Fruit fly (Drosophila melanogaster) whole organism, wandering third instar larva: ENCODE measurements around the gene CG42359.
A peak's percentile ranks its signal among the peaks of the same experiment; 100 is the strongest.

Source experiments
- CG32264 ChIP-seq: fragments of 200-800 bp; sonication (Bioruptor generic); optimal IDR thresholded peaks from 2 replicates; lab custom pipeline; 2016; ENCODE audit warnings: missing biosample characterization, missing genetic modification characterization
- CG9705 ChIP-seq: fragments of 200-800 bp; sonication (Bioruptor generic); optimal IDR thresholded peaks from 2 replicates; lab custom pipeline; 2018; ENCODE audit warnings: missing biosample characterization, mild to moderate bottlenecking, missing genetic modification characterization
- GATAd ChIP-seq: sonication (Bioruptor generic); optimal IDR thresholded peaks from 2 replicates; lab custom pipeline; 2016; ENCODE audit warnings: missing biosample characterization, missing genetic modification characterization
- HLH106 ChIP-seq: fragments of 200-800 bp; optimal IDR thresholded peaks from 3 replicates; lab custom pipeline; 2019; ENCODE audit warnings: missing biosample characterization, mild to moderate bottlenecking, missing genetic modification characterization, moderate library complexity
- Hnf4 ChIP-seq: fragments of 200-800 bp; sonication (Bioruptor generic); optimal IDR thresholded peaks from 2 replicates; lab custom pipeline; 2016; ENCODE audit warnings: missing biosample characterization, mild to moderate bottlenecking, missing genetic modification characterization
- Hr78 ChIP-seq: fragments of >200 bp; optimal IDR thresholded peaks from 2 replicates; lab custom pipeline; 2017; ENCODE audit warnings: missing biosample characterization, missing genetic modification characterization
- Jra ChIP-seq: sonication (Bioruptor generic); optimal IDR thresholded peaks from 2 replicates; lab custom pipeline; 2016; ENCODE audit warnings: missing biosample characterization, missing genetic modification characterization
- Mio ChIP-seq: sonication (Bioruptor generic); optimal IDR thresholded peaks from 2 replicates; lab custom pipeline; 2016; ENCODE audit warnings: missing biosample characterization, missing genetic modification characterization
- Myc ChIP-seq: fragments of >200 bp; optimal IDR thresholded peaks from 2 replicates; lab custom pipeline; 2017
- N ChIP-seq: fragments of >200 bp; optimal IDR thresholded peaks from 2 replicates; lab custom pipeline; 2018; ENCODE audit warnings: missing biosample characterization, missing external identifiers, missing genetic modification characterization
- OdsH ChIP-seq: fragments of 200-800 bp; sonication (Bioruptor generic); optimal IDR thresholded peaks from 2 replicates; lab custom pipeline; 2016; ENCODE audit warnings: missing biosample characterization, mild to moderate bottlenecking, missing genetic modification characterization
- Rel ChIP-seq, 2 experiments: fragments of 200-800 bp; sonication (Bioruptor generic) in 1 of 2; optimal IDR thresholded peaks; 2 replicates in 1 of 2; 3 replicates in 1 of 2; lab custom pipeline; 2016 to 2019; ENCODE audit warnings: mild to moderate bottlenecking in 2 of 2, missing biosample characterization in 2 of 2, missing genetic modification characterization in 2 of 2, moderate library complexity in 1 of 2
- Sp1 ChIP-seq: fragments of 200-800 bp; sonication (Bioruptor generic); optimal IDR thresholded peaks from 3 replicates; lab custom pipeline; 2019; ENCODE audit warnings: missing biosample characterization, mild to moderate bottlenecking, missing genetic modification characterization, moderate library complexity
- br ChIP-seq: fragments of 200-800 bp; sonication (Bioruptor generic); optimal IDR thresholded peaks from 2 replicates; lab custom pipeline; 2016; ENCODE audit warnings: missing biosample characterization, missing genetic modification characterization
- brk ChIP-seq: fragments of 200-800 bp; sonication (Bioruptor generic); optimal IDR thresholded peaks from 2 replicates; lab custom pipeline; 2016; ENCODE audit warnings: missing biosample characterization, mild to moderate bottlenecking, missing genetic modification characterization
- dl ChIP-seq, 2 experiments: fragments of 175-275, 200-275 bp in 1 of 2; fragments of 200-275 bp in 1 of 2; sonication (Bioruptor generic); optimal IDR thresholded peaks; lab custom pipeline; 2018; ENCODE audit warnings: mild to moderate bottlenecking in 2 of 2, missing biosample characterization in 2 of 2, missing genetic modification characterization in 2 of 2, moderate library complexity in 2 of 2; ENCODE audit not compliant: partially characterized antibody in 2 of 2, insufficient read depth in 1 of 2
- dmrt93B ChIP-seq: fragments of 200-800 bp; sonication (Bioruptor generic); optimal IDR thresholded peaks from 2 replicates; lab custom pipeline; 2018; ENCODE audit warnings: missing biosample characterization, mild to moderate bottlenecking, missing genetic modification characterization
- ey ChIP-seq: fragments of 200-800 bp; sonication (Bioruptor generic); optimal IDR thresholded peaks from 2 replicates; lab custom pipeline; 2016; ENCODE audit warnings: missing biosample characterization, missing genetic modification characterization
- foxo ChIP-seq, 2 experiments: fragments of 200-800 bp; sonication (Bioruptor generic); optimal IDR thresholded peaks; 2 replicates in 1 of 2; 3 replicates in 1 of 2; lab custom pipeline; 2016 to 2017; ENCODE audit warnings: missing biosample characterization in 2 of 2, missing genetic modification characterization in 2 of 2
- fru ChIP-seq: fragments of 200-800 bp; sonication (Bioruptor generic); optimal IDR thresholded peaks from 3 replicates; lab custom pipeline; 2016; ENCODE audit warnings: missing biosample characterization, mild to moderate bottlenecking, missing genetic modification characterization
- h ChIP-seq: fragments of 200-800 bp; sonication (Bioruptor generic); optimal IDR thresholded peaks from 3 replicates; lab custom pipeline; 2016; ENCODE audit warnings: missing biosample characterization, mild to moderate bottlenecking, missing genetic modification characterization
- jim ChIP-seq: fragments of 175-275, 200-325 bp; sonication (Bioruptor generic); optimal IDR thresholded peaks from 2 replicates; lab custom pipeline; 2016; ENCODE audit warnings: missing biosample characterization, mild to moderate bottlenecking, missing genetic modification characterization
- lola ChIP-seq: fragments of >200 bp; optimal IDR thresholded peaks from 2 replicates; lab custom pipeline; 2017; ENCODE audit warnings: missing biosample characterization, missing genetic modification characterization
- pan ChIP-seq: fragments of >200 bp; optimal IDR thresholded peaks from 2 replicates; lab custom pipeline; 2017
- rgr ChIP-seq: fragments of 200-800 bp; sonication (Bioruptor generic); optimal IDR thresholded peaks from 3 replicates; lab custom pipeline; 2016; ENCODE audit warnings: missing biosample characterization, mild to moderate bottlenecking, missing genetic modification characterization
- sv ChIP-seq: fragments of 200-800 bp; sonication (Bioruptor generic); optimal IDR thresholded peaks from 3 replicates; lab custom pipeline; 2016; ENCODE audit warnings: missing biosample characterization, missing genetic modification characterization
- tai ChIP-seq: sonication (Bioruptor generic); optimal IDR thresholded peaks from 2 replicates; lab custom pipeline; 2016; ENCODE audit warnings: missing biosample characterization, missing genetic modification characterization
- woc ChIP-seq: sonication (Bioruptor generic); optimal IDR thresholded peaks from 2 replicates; lab custom pipeline; 2016; ENCODE audit warnings: missing biosample characterization, mild to moderate bottlenecking, missing genetic modification characterization

Gene CG42359

DNA sequence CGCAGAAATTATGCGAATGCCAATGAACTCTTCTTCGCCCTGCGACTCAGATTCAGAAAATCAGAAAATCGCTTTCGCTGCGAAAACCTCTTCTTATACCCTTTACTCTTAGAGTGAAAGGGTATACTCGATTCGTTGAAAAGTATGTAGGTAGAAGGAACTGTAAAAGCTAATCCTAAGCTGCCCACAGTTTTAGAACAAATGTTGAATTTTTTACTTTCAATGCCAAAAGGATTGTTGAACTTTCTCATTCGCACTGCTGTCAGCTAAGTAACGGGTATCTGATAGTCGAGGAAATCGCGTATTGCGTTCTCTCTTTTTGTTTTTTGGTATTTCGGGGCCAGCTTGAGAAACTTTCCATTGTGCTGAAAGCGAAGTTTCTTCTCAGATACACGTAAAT lies 48.3 kb downstream of the CG42359 start:
- TF ChIP-seq N: no peak
- TF ChIP-seq Mio (GFP tag; lab: Kevin White, UChicago): no peak
- TF ChIP-seq rgr: peak; percentile 39
- TF ChIP-seq jim (GFP tag; lab: Kevin White, UChicago): no peak
- peak; percentile 12 for TF ChIP-seq woc (GFP tag; lab: Kevin White, UChicago)
- TF ChIP-seq sv: no peak
- TF ChIP-seq HLH106 (tag; lab: Kevin White, UChicago): peak; percentile 13
- no peak for TF ChIP-seq CG9705
- TF ChIP-seq Hnf4 (GFP tag; lab: Kevin White, UChicago): peak; percentile 25
- TF ChIP-seq br (GFP tag; lab: Kevin White, UChicago): peak; percentile 57
- no peak for TF ChIP-seq pan (lab: Kevin White, UChicago)
- no peak for TF ChIP-seq Sp1
- peak; percentile 53 for TF ChIP-seq fru
- no peak for TF ChIP-seq Myc (lab: Kevin White, UChicago)
- TF ChIP-seq ey (GFP tag; lab: Kevin White, UChicago): peak; percentile 48
- peak in 1 of 2 experiments; percentile 48 for TF ChIP-seq foxo (GFP tag; optimal IDR thresholded peaks at IDR 0.05; lab: Kevin White, UChicago)
- no peak for TF ChIP-seq CG32264 (GFP tag; lab: Kevin White, UChicago)
- no peak for TF ChIP-seq Rel (GFP tag; optimal IDR thresholded peaks at IDR 0.05; lab: Kevin White, UChicago)
- TF ChIP-seq Rel (tag; optimal IDR thresholded peaks at IDR 0.05; lab: Kevin White, UChicago): no peak
- peak; percentile 31 for TF ChIP-seq h (GFP tag; lab: Kevin White, UChicago)
- no peak for TF ChIP-seq tai (GFP tag; lab: Kevin White, UChicago)
- TF ChIP-seq dmrt93B (GFP tag; lab: Kevin White, UChicago): no peak
- peak; percentile 25 for TF ChIP-seq OdsH (GFP tag; lab: Kevin White, UChicago)
- TF ChIP-seq brk: no peak

DNA sequence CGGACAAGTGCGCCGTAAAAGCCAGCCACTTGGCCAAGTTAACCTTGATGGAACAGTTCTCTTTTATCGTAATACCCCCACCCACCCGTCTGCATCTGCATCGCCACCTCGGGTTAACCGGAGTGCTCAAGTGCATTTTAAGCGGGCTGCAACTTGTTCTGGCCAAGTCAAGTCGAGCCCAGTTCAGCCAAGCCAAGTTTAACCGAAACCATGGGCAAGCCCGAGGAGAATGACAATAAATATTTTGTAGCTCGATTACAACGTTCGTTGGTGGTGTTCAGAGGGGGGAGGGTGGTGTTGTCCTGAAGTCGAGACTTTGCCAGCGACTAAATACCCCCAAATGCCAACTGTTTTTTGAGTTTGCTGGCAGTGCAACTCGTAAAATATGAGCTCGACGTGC lies 49.7 kb downstream of the CG42359 start:
- TF ChIP-seq Sp1 (no peak), dl (GFP tag; optimal IDR thresholded peaks at IDR 0.05; lab: Kevin White, UChicago; ENCODE audit: insufficient read depth in 1 of 2, partially characterized antibody in 2 of 2) (no peak), jim (GFP tag; lab: Kevin White, UChicago) (no peak), CG32264 (GFP tag; lab: Kevin White, UChicago) (no peak), Hr78 (GFP tag; lab: Kevin White, UChicago) (no peak), br (GFP tag; lab: Kevin White, UChicago) (no peak), Myc (lab: Kevin White, UChicago) (no peak), sv (no peak), lola (no peak), pan (lab: Kevin White, UChicago) (no peak), h (GFP tag; lab: Kevin White, UChicago) (no peak), GATAd (GFP tag; lab: Kevin White, UChicago) (no peak), Jra (GFP tag; lab: Kevin White, UChicago) (no peak), dmrt93B (GFP tag; lab: Kevin White, UChicago) (no peak)
